Worm (Caenorhabditis elegans): ENCODE data around the gene K07H8.7.

ce11 chrIV:8243599-8243998, 16.2 kb downstream of the K07H8.7 start, which contains the start of gene T09A12.8:
- TF ChIP-seq nhr-76 (tag; optimal IDR thresholded peaks at IDR 0.05), result no peak
- TF ChIP-seq flh-1 (GFP tag; optimal IDR thresholded peaks at IDR 0.05), result no peak
- TF ChIP-seq nhr-28 (tag; optimal IDR thresholded peaks at IDR 0.05), result no peak
- no peak for TF ChIP-seq pha-4 (tag; optimal IDR thresholded peaks at IDR 0.05)
- no peak for TF ChIP-seq nhr-12 (tag; optimal IDR thresholded peaks at IDR 0.05)
- no peak for TF ChIP-seq blmp-1 (tag; optimal IDR thresholded peaks at IDR 0.05)
- no peak for TF ChIP-seq nhr-237 (tag; optimal IDR thresholded peaks at IDR 0.05)
